Fruit fly (Drosophila melanogaster): ENCODE results near the gene Or22a.

DNA sequence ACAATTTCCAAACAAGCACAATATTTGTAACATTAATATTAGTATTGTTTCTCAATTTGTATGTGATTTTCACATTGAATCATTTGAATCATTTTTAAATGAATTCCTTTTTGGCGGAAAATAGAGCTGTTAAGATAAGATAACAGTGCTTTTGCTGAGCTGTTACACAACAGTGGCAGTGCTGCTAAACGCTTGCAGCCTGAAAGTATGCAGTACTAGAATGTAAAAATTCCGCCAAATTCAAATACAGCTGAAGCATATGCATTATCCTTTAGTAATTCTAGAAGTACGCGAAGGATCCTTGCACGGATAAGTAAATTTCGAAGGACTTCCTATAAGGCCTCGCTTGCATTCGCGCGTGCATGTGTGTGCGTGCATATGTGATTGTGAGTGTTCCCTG is 16.0 kb upstream of the Or22a start:
- TF ChIP-seq CG8159 (tag; optimal IDR thresholded peaks at IDR 0.05) (no peak), Ets98B (GFP tag; IDR thresholded peaks at IDR 0.05) (no peak), EcR (GFP tag; optimal IDR thresholded peaks at IDR 0.05) (no peak), Pif1B (GFP tag; optimal IDR thresholded peaks at IDR 0.05) (no peak), CG32121 (GFP tag; IDR thresholded peaks at IDR 0.05) (no peak)
